Worm (Caenorhabditis elegans) whole organism, young adult: ENCODE measurements around the gene Y39A3B.1.

Experiments used
- D2030.7 ChIP-seq: fragments of 200-800 bp; sonication (Bioruptor generic); IDR thresholded peaks from 2 replicates; pipeline ENCODE4 v1.3.6; 2022; ENCODE audit warnings: missing genetic modification reagents, missing genetic modification characterization, missing compliant biosample characterization
- ama-1 ChIP-seq, 3 experiments: fragments of 150-350 bp in 1 of 3; sonication (generic microtip) in 2 of 3; optimal IDR thresholded peaks; 2 replicates each; lab custom pipeline; 2014 to 2018; ENCODE audit warnings: missing biosample characterization in 2 of 3, missing genetic modification characterization in 2 of 3, missing genetic modification reagents in 2 of 3
- aptf-3 ChIP-seq: fragments of 200-800 bp; sonication (Bioruptor generic); IDR thresholded peaks from 2 replicates; pipeline ENCODE4 v1.3.6; 2022; ENCODE audit warnings: missing genetic modification characterization, missing compliant biosample characterization
- ccch-3 ChIP-seq: fragments of 200-800 bp; sonication (Bioruptor generic); optimal IDR thresholded peaks from 2 replicates; lab custom pipeline; 2018; ENCODE audit warnings: mild to moderate bottlenecking, missing genetic modification characterization, missing compliant biosample characterization
- die-1 ChIP-seq: sonication (generic microtip); optimal IDR thresholded peaks from 2 replicates; lab custom pipeline; 2016; ENCODE audit warnings: missing genotype, mild to moderate bottlenecking, missing genetic modification characterization, missing compliant biosample characterization
- let-607 ChIP-seq, 2 experiments: fragments of 200-800 bp in 1 of 2; sonication (Bioruptor generic) in 1 of 2; sonication (generic microtip) in 1 of 2; optimal IDR thresholded peaks; 2 replicates each; lab custom pipeline; 2016 to 2018; ENCODE audit warnings: mild to moderate bottlenecking in 2 of 2, missing compliant biosample characterization in 2 of 2, missing genetic modification characterization in 2 of 2, moderate library complexity in 2 of 2, missing genotype in 1 of 2
- nfyb-1 ChIP-seq: fragments of 200-800 bp; sonication (Bioruptor generic); IDR thresholded peaks from 2 replicates; pipeline ENCODE4 v1.3.6; 2022; ENCODE audit warnings: missing genetic modification reagents, missing genetic modification characterization, missing compliant biosample characterization
- unc-62 ChIP-seq: fragments of 150-350 bp; optimal IDR thresholded peaks from 2 replicates; lab custom pipeline; 2014; ENCODE audit warnings: missing biosample characterization, missing genetic modification reagents, missing genetic modification characterization
- xnd-1 ChIP-seq: sonication (generic microtip); optimal IDR thresholded peaks from 2 replicates; lab custom pipeline; 2016; ENCODE audit warnings: missing genotype, missing genetic modification reagents, missing genetic modification characterization, missing compliant biosample characterization

ce11 chrIII:1987693-1988092 is 18.1 kb upstream of the Y39A3B.1 start, which contains the start of gene Y39A3B.8:
- TF ChIP-seq unc-62 (GFP tag; lab: Kevin White, UChicago) (no peak), D2030.7 (GFP tag; lab: Robert Waterston, UW) (no peak), aptf-3 (GFP tag; lab: Robert Waterston, UW) (no peak), nfyb-1 (GFP tag; lab: Robert Waterston, UW) (no peak), die-1 (tag; lab: Kevin White, UChicago) (no peak), ccch-3 (no peak), ama-1 (optimal IDR thresholded peaks at IDR 0.05; lab: Kevin White, UChicago) (no peak), ama-1 (GFP tag; optimal IDR thresholded peaks at IDR 0.05; lab: Kevin White, UChicago) (no peak), xnd-1 (no peak), let-607 (tag; optimal IDR thresholded peaks at IDR 0.05; lab: Kevin White, UChicago) (no peak)
